Fruit fly (Drosophila melanogaster) whole organism, embryonic: ENCODE results near the gene CG15764.

Experiments used
- Aef1 ChIP-seq: fragments of 200-800 bp; sonication (Bioruptor generic); IDR thresholded peaks from 3 replicates; pipeline ENCODE4 v1.3.6; 2022; ENCODE audit warnings: missing biosample characterization, missing genetic modification characterization
- Antp ChIP-seq: fragments of 200-800 bp; sonication (Bioruptor generic); optimal IDR thresholded peaks from 3 replicates; lab custom pipeline; 2016; ENCODE audit warnings: missing biosample characterization, missing genetic modification characterization
- CG10147 ChIP-seq: fragments of 200-800 bp; sonication (Bioruptor generic); optimal IDR thresholded peaks from 2 replicates; lab custom pipeline; 2019; ENCODE audit warnings: missing biosample characterization, mild to moderate bottlenecking, missing genetic modification characterization, moderate library complexity
- CG10431 ChIP-seq: fragments of 200-800 bp; sonication (Bioruptor generic); optimal IDR thresholded peaks from 3 replicates; lab custom pipeline; 2018; ENCODE audit warnings: missing biosample characterization, mild to moderate bottlenecking, missing genetic modification characterization
- CG11247 ChIP-seq: fragments of 200-800 bp; sonication (Bioruptor generic); IDR thresholded peaks from 2 replicates; pipeline ENCODE4 v1.3.6; 2022; ENCODE audit warnings: missing biosample characterization, missing genetic modification characterization
- CG13894 ChIP-seq: fragments of 200-800 bp; sonication (Bioruptor generic); optimal IDR thresholded peaks from 3 replicates; lab custom pipeline; 2018; ENCODE audit warnings: missing biosample characterization, mild to moderate bottlenecking, missing genetic modification characterization, moderate library complexity
- CG14014 ChIP-seq: fragments of 200-800 bp; sonication (Bioruptor generic); IDR thresholded peaks from 2 replicates; pipeline ENCODE4 v1.3.6; 2022; ENCODE audit warnings: missing biosample characterization, missing genetic modification characterization
- CG1602 ChIP-seq: fragments of 200-800 bp; sonication (Bioruptor generic); optimal IDR thresholded peaks from 3 replicates; lab custom pipeline; 2016; ENCODE audit warnings: missing biosample characterization, missing genetic modification characterization
- CG1603 ChIP-seq: fragments of 200-800 bp; sonication (Bioruptor generic); optimal IDR thresholded peaks from 2 replicates; lab custom pipeline; 2019; ENCODE audit warnings: missing biosample characterization, mild to moderate bottlenecking, missing genetic modification characterization, moderate library complexity
- CG17361 ChIP-seq: fragments of 200-800 bp; sonication (Bioruptor generic); IDR thresholded peaks from 3 replicates; pipeline ENCODE4 v1.3.6; 2022; ENCODE audit warnings: missing biosample characterization, missing genetic modification characterization
- CG17612 ChIP-seq: fragments of 200-800 bp; sonication (Bioruptor generic); IDR thresholded peaks from 2 replicates; pipeline ENCODE4 v1.3.6; 2022; ENCODE audit warnings: missing biosample characterization, missing genetic modification characterization
- CG18599 ChIP-seq: fragments of 200-800 bp; sonication (Bioruptor generic); optimal IDR thresholded peaks from 3 replicates; lab custom pipeline; 2017; ENCODE audit warnings: missing biosample characterization, missing genetic modification characterization, mild to moderate bottlenecking, moderate library complexity, missing genetic modification reagents
- CG18764 ChIP-seq: fragments of 200-800 bp; sonication (Bioruptor generic); optimal IDR thresholded peaks from 3 replicates; lab custom pipeline; 2016; ENCODE audit warnings: missing biosample characterization, missing genetic modification characterization
- CG2120 ChIP-seq: fragments of 200-800 bp; sonication (Bioruptor generic); optimal IDR thresholded peaks from 3 replicates; lab custom pipeline; 2016; ENCODE audit warnings: missing biosample characterization, missing genetic modification characterization
- CG2202 ChIP-seq: fragments of 200-800 bp; sonication (Bioruptor generic); optimal IDR thresholded peaks from 2 replicates; lab custom pipeline; 2018; ENCODE audit warnings: missing biosample characterization, mild to moderate bottlenecking, missing genetic modification characterization
- CG2712 ChIP-seq: fragments of 200-800 bp; optimal IDR thresholded peaks from 3 replicates; lab custom pipeline; 2019; ENCODE audit warnings: missing biosample characterization, mild to moderate bottlenecking, missing genetic modification characterization, moderate library complexity
- CG30020 ChIP-seq: fragments of 200-800 bp; optimal IDR thresholded peaks from 2 replicates; lab custom pipeline; 2019; ENCODE audit warnings: missing biosample characterization, mild to moderate bottlenecking, missing genetic modification characterization, moderate library complexity
- CG30403 ChIP-seq: fragments of 200-800 bp; sonication (Bioruptor generic); optimal IDR thresholded peaks from 3 replicates; lab custom pipeline; 2016; ENCODE audit warnings: missing biosample characterization, missing genetic modification characterization
- CG3726 ChIP-seq: fragments of 200-800 bp; sonication (Bioruptor generic); IDR thresholded peaks from 3 replicates; pipeline ENCODE4, ENCODE4 v1.3.6; 2022; ENCODE audit warnings: missing biosample characterization, missing genetic modification characterization
- CG7839 ChIP-seq: fragments of 200-800 bp; sonication (Bioruptor generic); optimal IDR thresholded peaks from 3 replicates; lab custom pipeline; 2018; ENCODE audit warnings: missing biosample characterization, mild to moderate bottlenecking, missing genetic modification characterization, moderate library complexity
- CG8290 ChIP-seq, 3 experiments: fragments of 200-800 bp; sonication (Bioruptor generic); optimal IDR thresholded peaks; 2 replicates each; lab custom pipeline; 2016 to 2019; ENCODE audit warnings: missing biosample characterization in 3 of 3, missing genetic modification characterization in 3 of 3, mild to moderate bottlenecking in 2 of 3, moderate library complexity in 1 of 3
- CG9727 ChIP-seq: fragments of 200-800 bp; sonication (Bioruptor generic); optimal IDR thresholded peaks from 3 replicates; lab custom pipeline; 2017; ENCODE audit warnings: missing biosample characterization, mild to moderate bottlenecking, missing genetic modification characterization
- CG9932 ChIP-seq: fragments of 200-800 bp; sonication (Bioruptor generic); IDR thresholded peaks from 2 replicates; pipeline ENCODE4 v1.3.6; 2022; ENCODE audit warnings: missing biosample characterization, missing genetic modification characterization
- Dip3 ChIP-seq: fragments of 200-800 bp; sonication (Bioruptor generic); optimal IDR thresholded peaks from 3 replicates; lab custom pipeline; 2016; ENCODE audit warnings: missing biosample characterization, missing genetic modification characterization
- E2f1 ChIP-seq: fragments of 200-800 bp; sonication (Bioruptor generic); IDR thresholded peaks from 2 replicates; pipeline ENCODE4 v1.3.6; 2022; ENCODE audit warnings: missing biosample characterization, missing genetic modification characterization
- Gsc ChIP-seq: fragments of 200-800 bp; sonication (Bioruptor generic); IDR thresholded peaks from 2 replicates; pipeline ENCODE4 v1.3.6; 2022; ENCODE audit warnings: missing biosample characterization, missing genetic modification characterization
- Med ChIP-seq: fragments of 200-800 bp; sonication (Bioruptor generic); peaks from one replicate; lab custom pipeline; 2016; ENCODE audit warnings: missing biosample characterization, missing genetic modification characterization, mild to moderate bottlenecking, inconsistent platforms, moderate library complexity
- Myb ChIP-seq: fragments of 200-800 bp; sonication (Bioruptor generic); optimal IDR thresholded peaks from 2 replicates; lab custom pipeline; 2016; ENCODE audit warnings: missing biosample characterization, missing genetic modification characterization
- NK7.1 ChIP-seq: fragments of 200-800 bp; sonication (Bioruptor generic); optimal IDR thresholded peaks from 3 replicates; lab custom pipeline; 2016; ENCODE audit warnings: missing biosample characterization, missing genetic modification characterization
- Neu2 ChIP-seq: fragments of 200-800 bp; sonication (Bioruptor generic); optimal IDR thresholded peaks from 3 replicates; lab custom pipeline; 2016; ENCODE audit warnings: missing biosample characterization, missing genetic modification characterization, borderline replicate concordance
- Optix ChIP-seq: fragments of 200-800 bp; sonication (Bioruptor generic); IDR thresholded peaks from 3 replicates; pipeline ENCODE4 v1.3.6; 2022; ENCODE audit warnings: missing biosample characterization, missing genetic modification characterization
- Pdp1 ChIP-seq, 2 experiments: fragments of 200-800 bp; sonication (Bioruptor generic); optimal IDR thresholded peaks; 3 replicates each; lab custom pipeline; 2016; ENCODE audit warnings: missing biosample characterization in 2 of 2, missing genetic modification characterization in 2 of 2, mild to moderate bottlenecking in 1 of 2, moderate library complexity in 1 of 2
- Ptx1 ChIP-seq: fragments of 200-800 bp; sonication (Bioruptor generic); IDR thresholded peaks from 2 replicates; pipeline ENCODE4 v1.3.6; 2022; ENCODE audit warnings: missing biosample characterization, missing genetic modification characterization
- ab ChIP-seq: fragments of 200-800 bp; sonication (Bioruptor generic); optimal IDR thresholded peaks from 2 replicates; lab custom pipeline; 2016; ENCODE audit warnings: missing biosample characterization, missing genetic modification characterization
- aop ChIP-seq: fragments of 200-800 bp; sonication (Bioruptor generic); IDR thresholded peaks from 2 replicates; pipeline ENCODE4 v1.3.6; 2022; ENCODE audit warnings: missing biosample characterization, missing genetic modification characterization
- cas ChIP-seq: fragments of 200-800 bp; sonication (Bioruptor generic); IDR thresholded peaks from 2 replicates; pipeline ENCODE4 v1.3.6; 2022; ENCODE audit warnings: missing biosample characterization, missing genetic modification characterization
- ci ChIP-seq: fragments of 200-800 bp; sonication (Bioruptor generic); IDR thresholded peaks from 3 replicates; pipeline ENCODE4 v1.3.6; 2022; ENCODE audit warnings: missing biosample characterization, missing genetic modification characterization
- eve ChIP-seq, 2 experiments: fragments of >200 bp; optimal IDR thresholded peaks; 2 replicates each; lab custom pipeline; 2017; ENCODE audit warnings: missing biosample characterization in 2 of 2, missing genetic modification characterization in 2 of 2
- gfzf ChIP-seq: fragments of 200-800 bp; sonication (Bioruptor generic); optimal IDR thresholded peaks from 2 replicates; lab custom pipeline; 2016; ENCODE audit warnings: missing biosample characterization, mild to moderate bottlenecking, missing genetic modification characterization, moderate library complexity
- grau ChIP-seq: fragments of 200-800 bp; optimal IDR thresholded peaks from 3 replicates; lab custom pipeline; 2019; ENCODE audit warnings: missing biosample characterization, mild to moderate bottlenecking, missing genetic modification characterization, moderate library complexity
- gt ChIP-seq: fragments of 200-800 bp; sonication (Bioruptor generic); IDR thresholded peaks from 2 replicates; pipeline ENCODE4 v1.3.6; 2022; ENCODE audit warnings: missing biosample characterization, missing genetic modification characterization
- jing ChIP-seq: fragments of 200-800 bp; sonication (Bioruptor generic); optimal IDR thresholded peaks from 2 replicates; lab custom pipeline; 2018; ENCODE audit warnings: missing biosample characterization, mild to moderate bottlenecking, missing genetic modification characterization
- knrl ChIP-seq: fragments of 200-800 bp; sonication (Bioruptor generic); IDR thresholded peaks from 3 replicates; pipeline ENCODE4 v1.3.6; 2022; ENCODE audit warnings: missing biosample characterization, missing genetic modification characterization; ENCODE audit not compliant: partially characterized antibody
- org-1 ChIP-seq: fragments of 200-800 bp; sonication (Bioruptor generic); optimal IDR thresholded peaks from 2 replicates; lab custom pipeline; 2017; ENCODE audit warnings: missing biosample characterization, missing genetic modification characterization
- pnt ChIP-seq: fragments of 200-800 bp; sonication (Bioruptor generic); optimal IDR thresholded peaks from 3 replicates; lab custom pipeline; 2016; ENCODE audit warnings: missing biosample characterization, missing genetic modification characterization
- ro ChIP-seq: fragments of 200-800 bp; sonication (Bioruptor generic); IDR thresholded peaks from 2 replicates; pipeline ENCODE4 v1.3.6; 2022; ENCODE audit warnings: missing biosample characterization, missing genetic modification characterization
- sc ChIP-seq, 3 experiments: fragments of >200 bp in 2 of 3; fragments of 200-800 bp in 1 of 3; sonication (Bioruptor generic) in 1 of 3; optimal IDR thresholded peaks; 2 replicates in 2 of 3; 3 replicates in 1 of 3; lab custom pipeline; 2017; ENCODE audit warnings: mild to moderate bottlenecking in 1 of 3, missing biosample characterization in 1 of 3, missing genetic modification characterization in 1 of 3, missing genetic modification reagents in 1 of 3
- slbo ChIP-seq: fragments of 200-800 bp; sonication (Bioruptor generic); IDR thresholded peaks from 2 replicates; pipeline ENCODE4 v1.3.6; 2022; ENCODE audit warnings: missing biosample characterization, missing genetic modification characterization
- sna ChIP-seq: fragments of 200-800 bp; sonication (Bioruptor generic); IDR thresholded peaks from 2 replicates; pipeline ENCODE4 v1.3.6; 2022; ENCODE audit warnings: missing biosample characterization, missing genetic modification characterization; ENCODE audit not compliant: partially characterized antibody
- wdn ChIP-seq: fragments of 200-800 bp; sonication (Bioruptor generic); IDR thresholded peaks from 2 replicates; pipeline ENCODE4 v1.3.6; 2022; ENCODE audit warnings: missing biosample characterization, missing genetic modification characterization
- zfh1 ChIP-seq: fragments of 200-800 bp; sonication (Bioruptor generic); IDR thresholded peaks from 3 replicates; pipeline ENCODE4 v1.3.6; 2022; ENCODE audit warnings: missing biosample characterization, missing genetic modification characterization

CG15764 gene

dm6 chrX:5866095-5866494 lies 2.8 kb upstream of the CG15764 start (continued):
- TF ChIP-seq CG2202 (tag; lab: Kevin White, UChicago) (no peak), Ptx1 (GFP tag; lab: Robert Waterston, UW) (no peak), grau (peak; percentile 66), pnt (GFP tag; lab: Kevin White, UChicago) (peak; percentile 23), cas (GFP tag; lab: Robert Waterston, UW) (no peak), Myb (GFP tag; lab: Kevin White, UChicago) (peak; percentile 16), CG18764 (GFP tag; lab: Kevin White, UChicago) (no peak), Gsc (no peak), zfh1 (GFP tag; lab: Robert Waterston, UW) (peak; percentile 23; the same call in 1 of the 3 replicates), CG14014 (GFP tag; lab: Robert Waterston, UW) (peak; percentile 32; the same call in 1 of the 2 replicates), sc (optimal IDR thresholded peaks at IDR 0.05; lab: Kevin White, UChicago) (no peak), sc (GFP tag; optimal IDR thresholded peaks at IDR 0.05; lab: Kevin White, UChicago) (no peak), CG10431 (GFP tag; lab: Kevin White, UChicago) (no peak), wdn (GFP tag; lab: Robert Waterston, UW) (no peak), CG18599 (peak; percentile 62), gfzf (no peak), eve (GFP tag; optimal IDR thresholded peaks at IDR 0.05; lab: Kevin White, UChicago) (peak in 1 of 2 experiments; percentile 36), CG7839 (tag; lab: Kevin White, UChicago) (peak; percentile 15), ci (GFP tag; lab: Robert Waterston, UW) (no peak), CG17612 (GFP tag; lab: Robert Waterston, UW) (no peak), aop (GFP tag; lab: Robert Waterston, UW) (no peak), Optix (GFP tag; lab: Robert Waterston, UW) (no peak), Aef1 (GFP tag; lab: Robert Waterston, UW) (no peak), CG9727 (GFP tag; lab: Kevin White, UChicago) (no peak), knrl (GFP tag; lab: Robert Waterston, UW) (no peak), Dip3 (GFP tag; lab: Kevin White, UChicago) (no peak), CG11247 (GFP tag; lab: Robert Waterston, UW) (no peak), NK7.1 (GFP tag; lab: Kevin White, UChicago) (no peak), sna (GFP tag; lab: Robert Waterston, UW) (no peak), Neu2 (GFP tag; lab: Kevin White, UChicago) (no peak), Med (GFP tag; lab: Kevin White, UChicago) (peak; percentile 73), CG9932 (GFP tag; lab: Robert Waterston, UW) (peak; percentile 27; the same call in 1 of the 2 replicates), org-1 (GFP tag; lab: Kevin White, UChicago) (no peak), CG30020 (tag; lab: Kevin White, UChicago) (no peak), jing (GFP tag; lab: Kevin White, UChicago) (no peak), CG1602 (no peak), CG2712 (tag; lab: Kevin White, UChicago) (peak; percentile 1), CG13894 (no peak), CG3726 (GFP tag; lab: Robert Waterston, UW) (0 out of 3 replicates have a peak, but pooled peaks have one; percentile 61), CG8290 (GFP tag; optimal IDR thresholded peaks at IDR 0.05; lab: Kevin White, UChicago) (no peak), CG8290 (tag; optimal IDR thresholded peaks at IDR 0.05; lab: Kevin White, UChicago) (peak in 1 of 2 experiments; percentile 73), CG10147 (GFP tag; lab: Kevin White, UChicago) (no peak), E2f1 (GFP tag; lab: Robert Waterston, UW) (peak; percentile 36; the same call in 1 of the 2 replicates), ro (GFP tag; lab: Robert Waterston, UW) (no peak), CG30403 (GFP tag; lab: Kevin White, UChicago) (no peak), CG1603 (peak; percentile 29), Antp (GFP tag; lab: Kevin White, UChicago) (peak; percentile 46), ab (GFP tag; lab: Kevin White, UChicago) (no peak), CG2120 (peak; percentile 40), slbo (GFP tag; lab: Robert Waterston, UW) (peak; percentile 50), Pdp1 (GFP tag; optimal IDR thresholded peaks at IDR 0.05; lab: Kevin White, UChicago) (no peak), CG17361 (GFP tag; lab: Robert Waterston, UW) (no peak), gt (GFP tag; lab: Robert Waterston, UW) (no peak)
